Fruit fly (Drosophila melanogaster): ENCODE results near the gene CG3552.
A peak's percentile ranks its signal among the peaks of the same experiment; 100 is the strongest.

Gene CG3552

DNA sequence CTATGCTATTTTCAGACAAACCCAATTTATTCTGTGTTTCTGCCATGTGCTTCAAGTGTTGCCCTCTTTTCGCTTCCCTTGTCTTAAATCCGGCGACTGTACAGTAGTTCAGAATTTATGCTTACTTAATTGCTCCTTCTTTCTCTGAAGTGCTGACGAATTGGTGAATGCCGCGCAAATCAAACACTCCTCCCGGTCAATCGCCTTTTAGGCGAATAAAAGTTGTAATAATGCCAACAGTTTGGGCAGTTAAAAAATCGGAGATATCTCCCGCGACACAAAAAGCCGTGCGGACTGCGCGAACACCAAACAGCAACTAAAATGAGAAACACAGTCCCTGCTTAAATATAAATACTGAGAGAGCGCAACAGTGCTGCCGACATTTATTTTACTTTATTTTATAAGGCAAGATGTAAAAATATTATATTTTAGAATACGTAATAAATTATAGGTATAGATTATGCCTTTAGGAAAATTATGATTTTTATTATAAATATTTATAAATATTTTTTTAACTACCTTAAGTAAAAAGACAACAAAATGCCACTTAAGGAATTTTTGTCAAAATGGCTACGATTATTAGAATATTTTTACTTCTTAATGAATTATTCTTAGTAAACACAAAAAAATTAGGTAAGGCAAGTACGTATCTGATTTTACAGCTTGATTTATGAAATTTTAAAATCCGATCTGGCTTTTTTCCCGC lies 49.0 kb downstream of the CG3552 start, which contains the start of gene path (continued):
- TF ChIP-seq Doc3 (GFP tag; IDR thresholded peaks at IDR 0.05; ENCODE audit: partially characterized antibody): no peak; the same call in 2 of the 3 replicates
- no peak for TF ChIP-seq CG7357 (GFP tag; IDR thresholded peaks at IDR 0.05)
- no peak for TF ChIP-seq ken (GFP tag; IDR thresholded peaks at IDR 0.05)
- TF ChIP-seq CG31224 (GFP tag; IDR thresholded peaks at IDR 0.05): no peak
- TF ChIP-seq gcm (GFP tag; optimal IDR thresholded peaks at IDR 0.05): peak; percentile 14
- TF ChIP-seq ftz-f1 (GFP tag; optimal IDR thresholded peaks at IDR 0.05): no peak
- TF ChIP-seq Scr (GFP tag; IDR thresholded peaks at IDR 0.05; ENCODE audit: partially characterized antibody): no peak
- TF ChIP-seq her (GFP tag; optimal IDR thresholded peaks at IDR 0.05): no peak
- peak; percentile 46 for TF ChIP-seq Asciz (GFP tag; optimal IDR thresholded peaks at IDR 0.05)
- TF ChIP-seq CG11085 (GFP tag; IDR thresholded peaks at IDR 0.05): 0 out of 2 replicates have a peak, but pooled peaks have one; percentile 18
- peak; percentile 43 for TF ChIP-seq Max (GFP tag; optimal IDR thresholded peaks at IDR 0.05)
- no peak for TF ChIP-seq kah (GFP tag; optimal IDR thresholded peaks at IDR 0.05)
- no peak for TF ChIP-seq Opbp (GFP tag; IDR thresholded peaks at IDR 0.05; ENCODE audit: partially characterized antibody)
- TF ChIP-seq Hsf (GFP tag; optimal IDR thresholded peaks at IDR 0.05): no peak
- TF ChIP-seq CG4424 (GFP tag; optimal IDR thresholded peaks at IDR 0.05): peak; percentile 49
- TF ChIP-seq CG12769 (tag; optimal IDR thresholded peaks at IDR 0.05): peak; percentile 53
- peak; percentile 2 for TF ChIP-seq CG31365 (tag; optimal IDR thresholded peaks at IDR 0.05)
- TF ChIP-seq yki (optimal IDR thresholded peaks at IDR 0.05): no peak
- TF ChIP-seq repo (GFP tag; optimal IDR thresholded peaks at IDR 0.05): no peak
- no peak for TF ChIP-seq MBD-R2 (GFP tag; IDR thresholded peaks at IDR 0.05)
- TF ChIP-seq fd64A (GFP tag; optimal IDR thresholded peaks at IDR 0.05): no peak
- no peak for TF ChIP-seq tio (GFP tag; optimal IDR thresholded peaks at IDR 0.05)
- TF ChIP-seq schlank (tag; optimal IDR thresholded peaks at IDR 0.05): no peak
- peak; percentile 18 for TF ChIP-seq MESR4 (GFP tag; optimal IDR thresholded peaks at IDR 0.05)
- peak; percentile 42 for TF ChIP-seq tgo (GFP tag; IDR thresholded peaks at IDR 0.05)
- no peak for TF ChIP-seq tll (GFP tag; optimal IDR thresholded peaks at IDR 0.05)
- 0 out of 2 replicates have a peak, but pooled peaks have one; percentile 24 for TF ChIP-seq sob (GFP tag; IDR thresholded peaks at IDR 0.05)
- no peak for TF ChIP-seq sens-2 (GFP tag; IDR thresholded peaks at IDR 0.05)
- peak in 1 of 3 experiments; percentile 39 for TF ChIP-seq lola (GFP tag; optimal IDR thresholded peaks at IDR 0.05)
- no peak for TF ChIP-seq Lim3 (GFP tag; IDR thresholded peaks at IDR 0.05)
- peak; percentile 43 for TF ChIP-seq B-H2 (GFP tag; optimal IDR thresholded peaks at IDR 0.05)
- TF ChIP-seq eve (GFP tag; optimal IDR thresholded peaks at IDR 0.05): no peak
- TF ChIP-seq Sin3A (optimal IDR thresholded peaks at IDR 0.05): no peak
- TF ChIP-seq CG4328 (GFP tag; optimal IDR thresholded peaks at IDR 0.05): no peak
- no peak for TF ChIP-seq CG12236 (GFP tag; optimal IDR thresholded peaks at IDR 0.05)
- TF ChIP-seq CG2116 (GFP tag; optimal IDR thresholded peaks at IDR 0.05): no peak
- no peak for TF ChIP-seq Camta (GFP tag; optimal IDR thresholded peaks at IDR 0.05)
- TF ChIP-seq Neu2 (GFP tag; optimal IDR thresholded peaks at IDR 0.05; ENCODE audit: borderline replicate concordance): no peak
- peak; percentile 35 for TF ChIP-seq CG30403 (GFP tag; optimal IDR thresholded peaks at IDR 0.05)
- TF ChIP-seq en (GFP tag; optimal IDR thresholded peaks at IDR 0.05): no peak
- TF ChIP-seq gro (GFP tag; optimal IDR thresholded peaks at IDR 0.05): no peak
- peak; percentile 73; the same call in 2 of the 3 replicates for TF ChIP-seq ci (GFP tag; IDR thresholded peaks at IDR 0.05)
- TF ChIP-seq pita (GFP tag; optimal IDR thresholded peaks at IDR 0.05): no peak
- 0 out of 3 replicates have a peak, but pooled peaks have one; percentile 17 for TF ChIP-seq gce (GFP tag; IDR thresholded peaks at IDR 0.05)
- peak; percentile 14 for TF ChIP-seq CG2120 (GFP tag; optimal IDR thresholded peaks at IDR 0.05)
- TF ChIP-seq CG18599 (GFP tag; optimal IDR thresholded peaks at IDR 0.05): peak; percentile 62
- TF ChIP-seq Myb (GFP tag; optimal IDR thresholded peaks at IDR 0.05): no peak
- TF ChIP-seq da (GFP tag; optimal IDR thresholded peaks at IDR 0.05): no peak
- TF ChIP-seq Dip3 (GFP tag; optimal IDR thresholded peaks at IDR 0.05): no peak
- no peak for TF ChIP-seq Kr (GFP tag; optimal IDR thresholded peaks at IDR 0.05)

All from whole organism, embryonic.